Fruit fly (Drosophila melanogaster): Measurements from ENCODE around the gene Top2.

Top2 gene

DNA sequence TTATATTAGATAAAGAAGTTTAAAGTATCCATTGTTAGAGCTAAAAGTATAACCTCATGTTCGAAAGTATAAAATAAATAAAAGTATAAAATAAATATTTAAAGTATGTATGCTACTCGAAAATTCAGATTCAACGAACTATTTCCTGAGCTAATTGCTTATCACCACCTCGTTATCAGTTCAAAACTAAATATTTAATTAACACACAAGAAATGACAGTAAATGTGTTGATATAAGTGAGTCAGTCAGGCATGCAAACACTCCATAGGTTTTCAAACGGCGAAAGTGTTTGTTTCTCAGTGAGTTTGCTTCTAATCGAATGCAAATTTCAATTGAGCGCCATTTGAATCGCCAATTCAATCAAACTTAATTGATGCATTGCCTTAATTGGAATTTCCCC is 19.0 kb downstream of the Top2 start (continued):
- TF ChIP-seq CG18476 (GFP tag; optimal IDR thresholded peaks at IDR 0.05) = no peak
- no peak for TF ChIP-seq pnt (GFP tag; optimal IDR thresholded peaks at IDR 0.05)
- TF ChIP-seq CG6683 (GFP tag; optimal IDR thresholded peaks at IDR 0.05) = peak; percentile 51
- TF ChIP-seq Ets97D (GFP tag; optimal IDR thresholded peaks at IDR 0.05) = no peak
- no peak for TF ChIP-seq maf-S (GFP tag; optimal IDR thresholded peaks at IDR 0.05)
- TF ChIP-seq CG13775 (GFP tag; optimal IDR thresholded peaks at IDR 0.05) = no peak
- TF ChIP-seq CG6175 (GFP tag; IDR thresholded peaks at IDR 0.05) = no peak
- peak; percentile 88 for TF ChIP-seq CG15696 (tag; optimal IDR thresholded peaks at IDR 0.05)
- TF ChIP-seq CG14014 (GFP tag; IDR thresholded peaks at IDR 0.05) = no peak
- no peak for TF ChIP-seq gcm2 (GFP tag; optimal IDR thresholded peaks at IDR 0.05)
- no peak for TF ChIP-seq ab (GFP tag; optimal IDR thresholded peaks at IDR 0.05)
- no peak for TF ChIP-seq amos (GFP tag; IDR thresholded peaks at IDR 0.05; ENCODE audit: partially characterized antibody)
- no peak for TF ChIP-seq CG16813 (GFP tag; IDR thresholded peaks at IDR 0.05; ENCODE audit: partially characterized antibody)
- peak; percentile 67 for TF ChIP-seq Blimp-1 (GFP tag; optimal IDR thresholded peaks at IDR 0.05)
- TF ChIP-seq CG13424 (tag; optimal IDR thresholded peaks at IDR 0.05) = peak; percentile 59
- no peak for TF ChIP-seq tup (GFP tag; optimal IDR thresholded peaks at IDR 0.05)
- TF ChIP-seq GATAe (GFP tag; conservative IDR thresholded peaks at IDR 0.05) = no peak
- TF ChIP-seq sima (GFP tag; optimal IDR thresholded peaks at IDR 0.05) = no peak
- no peak for TF ChIP-seq C15 (GFP tag; IDR thresholded peaks at IDR 0.05)
- TF ChIP-seq eve (GFP tag; optimal IDR thresholded peaks at IDR 0.05) = no peak
- no peak for TF ChIP-seq Gug (GFP tag; IDR thresholded peaks at IDR 0.05)
- no peak for TF ChIP-seq CG18619 (GFP tag; optimal IDR thresholded peaks at IDR 0.05)
- TF ChIP-seq CG1602 (GFP tag; optimal IDR thresholded peaks at IDR 0.05) = no peak
- peak; percentile 16 for TF ChIP-seq ewg (GFP tag; optimal IDR thresholded peaks at IDR 0.05)
- TF ChIP-seq Sin3A (optimal IDR thresholded peaks at IDR 0.05) = no peak
- peak; percentile 57 for TF ChIP-seq Nf-YB (GFP tag; optimal IDR thresholded peaks at IDR 0.05)
- TF ChIP-seq abd-A (tag; optimal IDR thresholded peaks at IDR 0.05) = no peak
- peak; percentile 30; the same call in 1 of the 2 replicates for TF ChIP-seq CG1024 (GFP tag; IDR thresholded peaks at IDR 0.05)
- no peak for TF ChIP-seq Ada2b (GFP tag; IDR thresholded peaks at IDR 0.05)
- no peak for TF ChIP-seq CG31388 (GFP tag; optimal IDR thresholded peaks at IDR 0.05)
- no peak for TF ChIP-seq fu2 (GFP tag; optimal IDR thresholded peaks at IDR 0.05)
- TF ChIP-seq CG2199 (GFP tag; IDR thresholded peaks at IDR 0.05) = no peak
- no peak for TF ChIP-seq CG3726 (GFP tag; IDR thresholded peaks at IDR 0.05)
- no peak for TF ChIP-seq schlank (tag; optimal IDR thresholded peaks at IDR 0.05)
- TF ChIP-seq CG33213 (GFP tag; optimal IDR thresholded peaks at IDR 0.05) = peak; percentile 16
- peak; percentile 83 for TF ChIP-seq salm (tag; optimal IDR thresholded peaks at IDR 0.05)
- TF ChIP-seq CG10209 (GFP tag; optimal IDR thresholded peaks at IDR 0.05) = peak; percentile 57
- peak; percentile 75 for TF ChIP-seq CG8359 (GFP tag; optimal IDR thresholded peaks at IDR 0.05; ENCODE audit: borderline replicate concordance)
- TF ChIP-seq zfh2 (GFP tag; optimal IDR thresholded peaks at IDR 0.05) = no peak
- TF ChIP-seq CG10267 (tag; optimal IDR thresholded peaks at IDR 0.05) = peak; percentile 48
- TF ChIP-seq grn (GFP tag; optimal IDR thresholded peaks at IDR 0.05) = peak; percentile 22
- TF ChIP-seq CrebB (tag; optimal IDR thresholded peaks at IDR 0.05) = peak; percentile 81
- TF ChIP-seq CG9817 (tag; optimal IDR thresholded peaks at IDR 0.05) = no peak
- TF ChIP-seq chn (GFP tag; optimal IDR thresholded peaks at IDR 0.05) = no peak
- peak; percentile 74 for TF ChIP-seq CG2712 (tag; optimal IDR thresholded peaks at IDR 0.05)
- TF ChIP-seq Ptx1 (GFP tag; IDR thresholded peaks at IDR 0.05) = no peak
- TF ChIP-seq inv (GFP tag; IDR thresholded peaks at IDR 0.05; ENCODE audit: partially characterized antibody) = no peak
- no peak for TF ChIP-seq tll (GFP tag; optimal IDR thresholded peaks at IDR 0.05)
- TF ChIP-seq Mrtf (GFP tag; IDR thresholded peaks at IDR 0.05) = no peak
- no peak for TF ChIP-seq CG10321 (GFP tag; IDR thresholded peaks at IDR 0.05)
- peak; percentile 27 for TF ChIP-seq CG15514 (GFP tag; optimal IDR thresholded peaks at IDR 0.05)
- no peak for TF ChIP-seq CG30431 (GFP tag; optimal IDR thresholded peaks at IDR 0.05)

Data from whole organism, embryonic.